Worm (Caenorhabditis elegans) whole organism, L1 larva: ENCODE measurements around the gene W10G11.19.

Source experiments
- aha-1 ChIP-seq: fragments of 150-350 bp; optimal IDR thresholded peaks from 2 replicates; lab custom pipeline; 2014; ENCODE audit warnings: missing biosample characterization, missing genetic modification characterization
- ces-1 ChIP-seq: fragments of 150-350 bp; optimal IDR thresholded peaks from 2 replicates; lab custom pipeline; 2014; ENCODE audit warnings: missing biosample characterization, missing genetic modification reagents, missing genetic modification characterization
- ets-5 ChIP-seq: fragments of 200-800 bp; sonication (Bioruptor generic); IDR thresholded peaks from 2 replicates; pipeline ENCODE4 v1.3.6; 2022; ENCODE audit warnings: missing genetic modification characterization, missing compliant biosample characterization
- fkh-10 ChIP-seq: sonication (generic microtip); optimal IDR thresholded peaks from 2 replicates; lab custom pipeline; 2017; ENCODE audit warnings: missing biosample characterization, missing genetic modification reagents, missing genetic modification characterization
- ztf-11 ChIP-seq, 2 experiments: sonication (generic microtip); optimal IDR thresholded peaks; 2 replicates each; lab custom pipeline; 2016 to 2017; ENCODE audit warnings: missing genetic modification characterization in 2 of 2, missing biosample characterization in 1 of 2, missing compliant biosample characterization in 1 of 2

DNA sequence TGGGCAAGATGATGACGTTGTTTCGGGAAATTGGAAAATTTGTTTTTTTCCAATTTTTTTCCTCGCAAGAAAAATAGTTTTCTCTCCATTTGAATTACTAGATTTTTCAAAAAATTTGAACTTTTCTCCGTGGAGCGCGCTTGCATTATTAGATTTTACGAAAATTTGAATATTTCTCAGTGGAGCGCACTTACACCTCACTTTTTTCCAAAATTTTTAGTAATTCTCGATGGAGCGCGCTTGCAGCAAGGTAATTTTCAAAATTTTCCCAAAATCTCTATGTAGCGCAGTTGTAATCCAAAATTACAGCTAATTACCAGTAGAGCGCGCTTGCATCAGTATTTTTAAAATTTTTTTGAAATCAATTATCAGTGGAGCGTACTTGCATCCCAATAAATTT is 4.2 kb downstream of the W10G11.19 start:
- TF ChIP-seq fkh-10 (GFP tag; lab: Kevin White, UChicago) = no peak
- no peak for TF ChIP-seq ztf-11 (tag; optimal IDR thresholded peaks at IDR 0.05; lab: Kevin White, UChicago)
- no peak for TF ChIP-seq aha-1
- TF ChIP-seq ets-5 (GFP tag; lab: Robert Waterston, UW) = no peak
- no peak for TF ChIP-seq ces-1 (GFP tag; lab: Kevin White, UChicago)
